Fruit fly (Drosophila melanogaster): ENCODE data around the gene CG8112.

dm6 chr3R:8676560-8677000 is 36.2 kb upstream of the CG8112 start, which contains the start of the genes Unc50, CG11755 and CG8043:
- TF ChIP-seq CTCF (optimal IDR thresholded peaks at IDR 0.05) (no peak), CG8478 (optimal IDR thresholded peaks at IDR 0.05) (no peak)

Data from S2 (cell line).